Worm (Caenorhabditis elegans): Measurements from ENCODE around the gene rol-8.
A peak's percentile ranks its signal among the peaks of the same experiment; 100 is the strongest.

The rol-8 gene

ce11 chrII:7554716-7555247 is 10.9 kb downstream of the rol-8 start:
- TF ChIP-seq ceh-36 (tag; optimal IDR thresholded peaks at IDR 0.05) (no peak), sea-1 (GFP tag; conservative IDR thresholded peaks at IDR 0.05) (no peak)

DNA sequence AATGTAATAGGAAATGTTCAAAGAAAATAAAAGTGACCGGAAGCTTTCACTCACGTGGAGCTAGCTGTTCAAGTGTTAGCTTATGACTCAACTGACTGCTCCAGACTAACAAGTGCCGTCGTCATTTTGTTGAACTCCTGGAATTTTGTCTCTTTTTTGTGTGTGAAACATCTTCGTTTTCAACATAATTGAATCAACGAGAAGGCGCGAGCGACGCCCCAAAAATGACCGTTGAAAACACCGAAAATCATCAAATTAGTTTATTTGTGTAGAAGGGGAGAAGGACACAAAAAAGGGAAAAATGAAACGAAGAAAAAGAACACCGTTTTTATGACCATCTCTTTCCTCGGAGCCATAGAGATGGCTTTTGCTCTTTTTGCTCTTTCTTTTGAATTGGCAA is 11.5 kb downstream of the rol-8 start, which contains the start of gene ZK1290.14:
TSS of gene ZK1290.14 (minus strand) at position 139 of the 400 bp plus-strand sequence.
- TF ChIP-seq hnd-1 (tag; optimal IDR thresholded peaks at IDR 0.05), result no peak
- TF ChIP-seq aly-1 (tag; optimal IDR thresholded peaks at IDR 0.05), result no peak
- TF ChIP-seq B0310.2 (tag; optimal IDR thresholded peaks at IDR 0.05), result no peak
- TF ChIP-seq tbx-37 (GFP tag; conservative IDR thresholded peaks at IDR 0.05), result no peak
- TF ChIP-seq hmg-4 (GFP tag; optimal IDR thresholded peaks at IDR 0.05), result no peak
- TF ChIP-seq ceh-13 (GFP tag; optimal IDR thresholded peaks at IDR 0.05), result no peak
- no peak for TF ChIP-seq tra-4 (tag; optimal IDR thresholded peaks at IDR 0.05)

ce11 chrII:7557981-7558380 is 14.1 kb downstream of the rol-8 start:
- TF ChIP-seq tra-4 (tag; optimal IDR thresholded peaks at IDR 0.05), result no peak
- no peak for TF ChIP-seq ets-7 (tag; optimal IDR thresholded peaks at IDR 0.05)

- TF ChIP-seq tbx-37 (GFP tag; conservative IDR thresholded peaks at IDR 0.05), result no peak
- no peak for TF ChIP-seq pes-1 (GFP tag; IDR thresholded peaks at IDR 0.05)
- TF ChIP-seq hnd-1 (tag; optimal IDR thresholded peaks at IDR 0.05), result no peak
- no peak for TF ChIP-seq ets-7 (tag; optimal IDR thresholded peaks at IDR 0.05)
- TF ChIP-seq flt-1 (GFP tag; IDR thresholded peaks at IDR 0.05), result no peak
- no peak for TF ChIP-seq scrt-1 (GFP tag; IDR thresholded peaks at IDR 0.05)
- no peak for TF ChIP-seq B0310.2 (tag; optimal IDR thresholded peaks at IDR 0.05)
- TF ChIP-seq sea-1 (GFP tag; conservative IDR thresholded peaks at IDR 0.05), result no peak
- no peak for TF ChIP-seq hmbx-1 (tag; optimal IDR thresholded peaks at IDR 0.05)
These were observed 15.0 kb downstream of the rol-8 start for ce11 chrII:7558864-7559263.

ce11 chrII:7560844-7561243 is 16.9 kb downstream of the rol-8 start:
- TF ChIP-seq B0310.2 (tag; optimal IDR thresholded peaks at IDR 0.05), result no peak
- no peak for TF ChIP-seq tra-4 (tag; optimal IDR thresholded peaks at IDR 0.05)
- no peak for TF ChIP-seq hnd-1 (tag; optimal IDR thresholded peaks at IDR 0.05)
- TF ChIP-seq F13C5.2 (tag; optimal IDR thresholded peaks at IDR 0.05), result no peak
- no peak for TF ChIP-seq tbx-37 (GFP tag; conservative IDR thresholded peaks at IDR 0.05)

ce11 chrII:7561494-7561893 is 17.6 kb downstream of the rol-8 start, which contains the start of the genes ZK1290.11 and ZK1290.1:
Gene ZK1290.11, minus strand, starts transcription at chrII:7561594.
Gene ZK1290.1, plus strand, starts transcription at chrII:7561764.
- TF ChIP-seq tra-4 (tag; optimal IDR thresholded peaks at IDR 0.05) (no peak), ama-1 (optimal IDR thresholded peaks at IDR 0.05) (no peak), hmg-4 (GFP tag; optimal IDR thresholded peaks at IDR 0.05) (no peak), tbx-37 (GFP tag; conservative IDR thresholded peaks at IDR 0.05) (no peak), ceh-13 (GFP tag; optimal IDR thresholded peaks at IDR 0.05) (no peak), flt-1 (GFP tag; IDR thresholded peaks at IDR 0.05) (no peak), hmbx-1 (tag; optimal IDR thresholded peaks at IDR 0.05) (no peak), ceh-36 (tag; optimal IDR thresholded peaks at IDR 0.05) (no peak), ets-7 (tag; optimal IDR thresholded peaks at IDR 0.05) (no peak), F13C5.2 (tag; optimal IDR thresholded peaks at IDR 0.05) (no peak), B0310.2 (tag; optimal IDR thresholded peaks at IDR 0.05) (no peak), hnd-1 (tag; optimal IDR thresholded peaks at IDR 0.05) (no peak), tbx-11 (GFP tag; IDR thresholded peaks at IDR 0.05) (no peak), pes-1 (GFP tag; IDR thresholded peaks at IDR 0.05) (no peak), sea-1 (GFP tag; conservative IDR thresholded peaks at IDR 0.05) (no peak), scrt-1 (GFP tag; IDR thresholded peaks at IDR 0.05) (no peak), aly-1 (tag; optimal IDR thresholded peaks at IDR 0.05) (no peak)

DNA sequence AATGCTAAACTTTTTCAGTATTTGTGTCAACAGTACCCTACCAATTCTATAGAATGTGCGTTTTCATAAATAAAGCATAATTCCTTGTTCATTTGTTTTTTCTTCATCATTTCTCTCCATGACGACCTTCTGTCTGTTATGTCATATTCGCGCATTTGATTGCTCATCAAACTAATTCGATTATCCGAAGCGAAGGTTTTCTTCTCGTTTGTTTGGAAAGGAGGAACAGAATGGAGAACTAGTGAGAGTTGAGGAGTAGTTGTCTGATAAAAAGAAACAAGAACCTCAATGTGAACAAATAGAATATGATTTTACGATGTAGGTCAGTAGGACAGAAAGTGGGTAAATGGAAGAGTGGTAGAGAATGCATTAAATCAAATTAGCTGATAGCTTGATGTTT is 18.7 kb downstream of the rol-8 start:
- no peak for TF ChIP-seq F13C5.2 (tag; optimal IDR thresholded peaks at IDR 0.05)
- no peak for TF ChIP-seq hnd-1 (tag; optimal IDR thresholded peaks at IDR 0.05)
- no peak for TF ChIP-seq ceh-13 (GFP tag; optimal IDR thresholded peaks at IDR 0.05)
- TF ChIP-seq ama-1 (optimal IDR thresholded peaks at IDR 0.05), result no peak
- TF ChIP-seq ceh-36 (tag; optimal IDR thresholded peaks at IDR 0.05), result no peak
- no peak for TF ChIP-seq hmbx-1 (tag; optimal IDR thresholded peaks at IDR 0.05)
- no peak for TF ChIP-seq pes-1 (GFP tag; IDR thresholded peaks at IDR 0.05)
- no peak for TF ChIP-seq B0310.2 (tag; optimal IDR thresholded peaks at IDR 0.05)
- TF ChIP-seq scrt-1 (GFP tag; IDR thresholded peaks at IDR 0.05), result no peak
- no peak for TF ChIP-seq flt-1 (GFP tag; IDR thresholded peaks at IDR 0.05)

DNA sequence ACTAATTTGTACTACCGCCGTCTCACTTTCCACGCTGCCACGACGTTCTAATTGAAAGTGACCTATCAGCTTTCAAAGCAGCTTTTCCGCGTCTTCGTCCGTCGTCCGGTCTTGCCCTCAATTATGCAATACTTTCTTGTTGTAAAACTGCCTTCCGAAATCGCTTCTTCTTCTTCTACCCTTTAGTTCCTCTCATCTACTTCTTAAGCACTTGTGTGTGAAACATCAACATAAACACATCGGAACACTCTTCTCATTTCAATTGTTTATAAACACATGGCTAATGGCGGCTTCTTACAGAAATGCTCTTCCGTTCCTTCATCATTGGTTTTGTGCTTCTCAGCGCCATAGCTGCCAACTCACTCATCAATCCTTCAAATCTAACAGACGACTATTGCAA is 26.4 kb downstream of the rol-8 start, which contains the start of gene F35D2.3:
TSS of gene F35D2.3 (plus strand) at position 301 of the 400 bp plus-strand sequence.
- TF ChIP-seq ama-1 (optimal IDR thresholded peaks at IDR 0.05) (no peak), hmbx-1 (tag; optimal IDR thresholded peaks at IDR 0.05) (no peak), ceh-36 (tag; optimal IDR thresholded peaks at IDR 0.05) (no peak), ets-7 (tag; optimal IDR thresholded peaks at IDR 0.05) (no peak), F13C5.2 (tag; optimal IDR thresholded peaks at IDR 0.05) (no peak)

DNA sequence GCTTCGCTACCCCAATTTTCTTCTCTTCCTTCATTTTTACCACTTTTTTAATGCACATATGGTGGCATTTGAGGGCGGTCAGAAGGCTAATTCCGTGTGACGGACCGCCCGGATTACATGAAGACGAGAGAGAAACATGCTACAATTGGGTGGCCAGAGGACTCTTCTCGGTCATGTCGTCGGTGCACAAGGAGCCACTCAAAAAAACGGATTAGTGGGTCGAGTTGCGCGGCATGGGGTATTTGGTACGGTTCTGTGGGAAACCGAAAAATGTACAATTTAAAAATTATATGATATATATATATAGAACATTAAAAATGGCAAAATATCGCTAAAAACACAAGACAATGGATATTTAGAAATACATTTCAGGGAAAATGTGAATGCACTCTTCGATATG is 26.9 kb downstream of the rol-8 start:
- TF ChIP-seq ets-7 (tag; optimal IDR thresholded peaks at IDR 0.05) (no peak), ceh-36 (tag; optimal IDR thresholded peaks at IDR 0.05) (peak; percentile 62)
